Fruit fly (Drosophila melanogaster): ENCODE measurements around the gene Nup205.

The Nup205 gene

DNA sequence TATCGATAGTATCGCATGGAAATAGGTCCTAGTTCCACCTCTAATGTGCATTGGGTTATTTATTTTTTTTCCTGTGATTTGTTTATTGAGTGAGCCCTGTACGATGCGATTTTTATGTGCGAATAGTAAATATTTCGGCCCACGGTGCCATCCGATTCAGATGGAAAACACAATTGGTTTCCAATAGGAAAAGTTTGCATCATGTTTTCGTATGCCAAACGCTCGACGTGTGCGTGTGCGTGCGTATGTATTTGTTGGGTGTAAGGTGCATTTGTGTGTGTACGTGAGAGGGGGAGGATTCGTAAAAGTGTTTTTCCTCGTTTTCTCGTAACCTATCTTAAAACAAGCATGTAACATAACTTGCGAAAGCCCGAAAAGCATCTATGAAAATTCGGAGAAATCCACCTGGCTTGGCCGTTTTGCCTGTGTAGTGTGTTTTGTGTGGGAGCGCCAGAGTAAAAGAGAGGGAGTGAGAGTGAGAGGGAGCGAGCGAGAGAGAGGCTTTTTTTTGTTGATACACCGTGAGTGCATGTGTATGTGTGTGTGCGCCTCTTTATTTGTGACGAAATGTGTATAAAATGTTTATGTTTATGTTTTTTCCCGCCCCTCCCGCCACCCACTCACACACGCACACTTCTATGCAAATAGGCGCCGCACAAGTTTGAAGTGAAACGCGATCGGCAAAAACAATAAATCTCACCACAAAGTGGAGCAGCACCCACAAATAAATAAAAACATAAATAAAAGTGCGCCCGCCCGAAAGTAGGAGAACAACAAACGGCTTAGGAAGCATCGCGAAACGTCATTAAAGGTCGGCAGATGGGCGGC lies 14.3 kb downstream of the Nup205 start, which contains the start of gene Hers (continued):
- no peak for TF ChIP-seq fd3F (GFP tag; optimal IDR thresholded peaks at IDR 0.05)
- TF ChIP-seq sim (GFP tag; IDR thresholded peaks at IDR 0.05) = no peak
- TF ChIP-seq CG3065 (GFP tag; optimal IDR thresholded peaks at IDR 0.05) = no peak
- no peak for TF ChIP-seq mam (GFP tag; optimal IDR thresholded peaks at IDR 0.05)
- no peak for TF ChIP-seq Atf6 (GFP tag; IDR thresholded peaks at IDR 0.05)
- TF ChIP-seq vnd (GFP tag; IDR thresholded peaks at IDR 0.05; ENCODE audit: partially characterized antibody) = no peak; the same call in 1 of the 3 replicates
- no peak for TF ChIP-seq crc (GFP tag; optimal IDR thresholded peaks at IDR 0.05)
- no peak for TF ChIP-seq TFAM (GFP tag; optimal IDR thresholded peaks at IDR 0.05)
- no peak for TF ChIP-seq CG3847 (GFP tag; IDR thresholded peaks at IDR 0.05)
- no peak for TF ChIP-seq CG15601 (tag; optimal IDR thresholded peaks at IDR 0.05)
- 0 out of 3 replicates have a peak, but pooled peaks have one; percentile 9 for TF ChIP-seq ci (GFP tag; IDR thresholded peaks at IDR 0.05)
- no peak for TF ChIP-seq CG11695 (GFP tag; IDR thresholded peaks at IDR 0.05)
- TF ChIP-seq CG13424 (tag; optimal IDR thresholded peaks at IDR 0.05) = no peak
- no peak for TF ChIP-seq HLH54F (GFP tag; optimal IDR thresholded peaks at IDR 0.05)
- no peak for TF ChIP-seq tap (tag; optimal IDR thresholded peaks at IDR 0.05)
- TF ChIP-seq jigr1 (GFP tag; IDR thresholded peaks at IDR 0.05) = no peak
- peak; percentile 3; the same call in 1 of the 4 replicates for TF ChIP-seq chinmo (GFP tag; IDR thresholded peaks at IDR 0.05; ENCODE audit: partially characterized antibody)
- no peak for TF ChIP-seq CG10321 (GFP tag; IDR thresholded peaks at IDR 0.05)
- TF ChIP-seq sens (GFP tag) = peak; percentile 49
- no peak for TF ChIP-seq twi (tag; optimal IDR thresholded peaks at IDR 0.05)
- no peak for TF ChIP-seq CG3163 (GFP tag; optimal IDR thresholded peaks at IDR 0.05)
- no peak for TF ChIP-seq CG31224 (GFP tag; IDR thresholded peaks at IDR 0.05)
- TF ChIP-seq Fer3 (tag; optimal IDR thresholded peaks at IDR 0.05) = no peak
- TF ChIP-seq eve (GFP tag; optimal IDR thresholded peaks at IDR 0.05) = no peak
- TF ChIP-seq emc (GFP tag; optimal IDR thresholded peaks at IDR 0.05) = no peak
- no peak for TF ChIP-seq CG12219 (GFP tag; optimal IDR thresholded peaks at IDR 0.05)
- TF ChIP-seq Jarid2 (GFP tag; optimal IDR thresholded peaks at IDR 0.05) = peak; percentile 24
- TF ChIP-seq ewg (GFP tag; optimal IDR thresholded peaks at IDR 0.05) = no peak
- TF ChIP-seq usp (GFP tag; optimal IDR thresholded peaks at IDR 0.05) = no peak
- TF ChIP-seq CG7839 (tag; optimal IDR thresholded peaks at IDR 0.05) = no peak
- no peak for TF ChIP-seq pros (GFP tag; optimal IDR thresholded peaks at IDR 0.05)
- TF ChIP-seq CG11247 (GFP tag; IDR thresholded peaks at IDR 0.05) = no peak
- no peak for TF ChIP-seq wdn (GFP tag; IDR thresholded peaks at IDR 0.05)
- TF ChIP-seq CG10565 (GFP tag; optimal IDR thresholded peaks at IDR 0.05) = no peak
- no peak for TF ChIP-seq Oaz (GFP tag; IDR thresholded peaks at IDR 0.05)
- no peak for TF ChIP-seq Sry-δ (GFP tag; optimal IDR thresholded peaks at IDR 0.05)
- 0 out of 2 replicates have a peak, but pooled peaks have one; percentile 68 for TF ChIP-seq nerfin-2 (GFP tag; IDR thresholded peaks at IDR 0.05; ENCODE audit: partially characterized antibody)
- no peak for TF ChIP-seq CG11456 (GFP tag; IDR thresholded peaks at IDR 0.05)
- TF ChIP-seq B-H2 (GFP tag; optimal IDR thresholded peaks at IDR 0.05) = no peak
- no peak for TF ChIP-seq CG17385 (GFP tag; optimal IDR thresholded peaks at IDR 0.05)
- TF ChIP-seq CG10366 (GFP tag; IDR thresholded peaks at IDR 0.05) = no peak
- 0 out of 2 replicates have a peak, but pooled peaks have one; percentile 12 for TF ChIP-seq seq (GFP tag; IDR thresholded peaks at IDR 0.05)
- no peak for TF ChIP-seq CG16779 (GFP tag; IDR thresholded peaks at IDR 0.05)
- no peak for TF ChIP-seq CG1792 (GFP tag; optimal IDR thresholded peaks at IDR 0.05)
- no peak for TF ChIP-seq sob (GFP tag; IDR thresholded peaks at IDR 0.05)
- no peak for TF ChIP-seq CG14667 (GFP tag; IDR thresholded peaks at IDR 0.05)
- peak; percentile 94 for TF ChIP-seq CG8478 (optimal IDR thresholded peaks at IDR 0.05)
- no peak for TF ChIP-seq CG14050 (GFP tag; IDR thresholded peaks at IDR 0.05)
- TF ChIP-seq CG10274 (GFP tag; optimal IDR thresholded peaks at IDR 0.05) = no peak
- no peak for TF ChIP-seq Ssrp (tag; optimal IDR thresholded peaks at IDR 0.05)
- no peak for TF ChIP-seq Eip74EF (GFP tag; optimal IDR thresholded peaks at IDR 0.05)

All from whole organism, embryonic.